Fruit fly (Drosophila melanogaster) whole organism, pupa: ENCODE results near the gene peng.

Experiments used
- CG10348 ChIP-seq: fragments of 200-800 bp; sonication (Bioruptor generic); IDR thresholded peaks from 2 replicates; pipeline ENCODE4 v1.3.6; 2022; ENCODE audit warnings: missing biosample characterization, missing genetic modification characterization
- CG12605 ChIP-seq: fragments of 200-800 bp; sonication (Bioruptor generic); IDR thresholded peaks from 2 replicates; pipeline ENCODE4 v1.3.6; 2022; ENCODE audit warnings: missing biosample characterization, missing genetic modification characterization
- CG13204 ChIP-seq: fragments of 200-800 bp; sonication (Bioruptor generic); optimal IDR thresholded peaks from 2 replicates; lab custom pipeline; 2018; ENCODE audit warnings: missing biosample characterization, mild to moderate bottlenecking, missing genetic modification characterization, moderate library complexity
- CG14655 ChIP-seq: fragments of 200-800 bp; sonication (Bioruptor generic); optimal IDR thresholded peaks from 3 replicates; lab custom pipeline; 2017; ENCODE audit warnings: mild to moderate bottlenecking, missing biosample characterization, missing genetic modification reagents, missing genetic modification characterization
- CG15710 ChIP-seq: fragments of 200-800 bp; sonication (Bioruptor generic); optimal IDR thresholded peaks from 2 replicates; lab custom pipeline; 2018; ENCODE audit warnings: missing biosample characterization, mild to moderate bottlenecking, missing genetic modification characterization, moderate library complexity
- CG17806 ChIP-seq: fragments of 200-800 bp; sonication (Bioruptor generic); optimal IDR thresholded peaks from 2 replicates; lab custom pipeline; 2018; ENCODE audit warnings: missing biosample characterization, mild to moderate bottlenecking, missing genetic modification characterization, moderate library complexity
- CG32121 ChIP-seq: fragments of 200-800 bp; sonication (Bioruptor generic); IDR thresholded peaks from 2 replicates; pipeline ENCODE4 v1.3.6; 2022; ENCODE audit warnings: missing biosample characterization, missing genetic modification characterization
- CG34367 ChIP-seq: fragments of 200-800 bp; sonication (Bioruptor generic); optimal IDR thresholded peaks from 2 replicates; lab custom pipeline; 2018; ENCODE audit warnings: missing biosample characterization, mild to moderate bottlenecking, missing genetic modification characterization
- CG4496 ChIP-seq: fragments of 200-800 bp; sonication (Bioruptor generic); IDR thresholded peaks from 3 replicates; pipeline ENCODE4 v1.3.6; 2022; ENCODE audit warnings: missing biosample characterization, missing genetic modification characterization
- CG8159 ChIP-seq: fragments of 200-800 bp; sonication (Bioruptor generic); optimal IDR thresholded peaks from 3 replicates; lab custom pipeline; 2018; ENCODE audit warnings: missing biosample characterization, mild to moderate bottlenecking, missing genetic modification characterization, moderate library complexity
- CG8301 ChIP-seq: fragments of 200-800 bp; sonication (Bioruptor generic); optimal IDR thresholded peaks from 2 replicates; lab custom pipeline; 2018; ENCODE audit warnings: missing biosample characterization, mild to moderate bottlenecking, missing genetic modification characterization
- CG9948 ChIP-seq: fragments of 200-800 bp; sonication (Bioruptor generic); optimal IDR thresholded peaks from 2 replicates; lab custom pipeline; 2018; ENCODE audit warnings: missing biosample characterization, mild to moderate bottlenecking, missing genetic modification characterization, moderate library complexity
- D1 ChIP-seq: fragments of 200-800 bp; sonication (Bioruptor generic); optimal IDR thresholded peaks from 2 replicates; lab custom pipeline; 2018; ENCODE audit warnings: missing biosample characterization, mild to moderate bottlenecking, missing genetic modification characterization, moderate library complexity
- EcR ChIP-seq: fragments of 200-800 bp; sonication (Bioruptor generic); optimal IDR thresholded peaks from 3 replicates; lab custom pipeline; 2019; ENCODE audit warnings: missing biosample characterization, missing genetic modification characterization, mild to moderate bottlenecking, moderate library complexity, missing genetic modification reagents
- Ets98B ChIP-seq: fragments of 200-800 bp; sonication (Bioruptor generic); IDR thresholded peaks from 2 replicates; pipeline ENCODE4 v1.3.6; 2022; ENCODE audit warnings: missing biosample characterization, missing genetic modification characterization
- Pif1A ChIP-seq: fragments of 200-800 bp; sonication (Bioruptor generic); optimal IDR thresholded peaks from 3 replicates; lab custom pipeline; 2016; ENCODE audit warnings: missing biosample characterization, missing genetic modification characterization
- Pif1B ChIP-seq: fragments of 200-800 bp; sonication (Bioruptor generic); optimal IDR thresholded peaks from 3 replicates; lab custom pipeline; 2016; ENCODE audit warnings: missing biosample characterization, missing genetic modification characterization
- Snoo ChIP-seq: fragments of 200-800 bp; sonication (Bioruptor generic); optimal IDR thresholded peaks from 3 replicates; lab custom pipeline; 2017; ENCODE audit warnings: missing biosample characterization, mild to moderate bottlenecking, missing genetic modification characterization, inconsistent platforms
- fd96Ca ChIP-seq: fragments of 200-800 bp; sonication (Bioruptor generic); IDR thresholded peaks from 3 replicates; pipeline ENCODE4 v1.3.6; 2022; ENCODE audit warnings: missing biosample characterization, missing genetic modification characterization
- gl ChIP-seq: fragments of 200-800 bp; sonication (Bioruptor generic); optimal IDR thresholded peaks from 2 replicates; lab custom pipeline; 2018; ENCODE audit warnings: missing biosample characterization, mild to moderate bottlenecking, missing genetic modification characterization
- rn ChIP-seq: fragments of 200-800 bp; sonication (Bioruptor generic); IDR thresholded peaks from 2 replicates; pipeline ENCODE4 v1.3.6; 2022; ENCODE audit warnings: missing biosample characterization, missing genetic modification characterization

Gene peng

dm6 chrX:21349800-21350309, at the start of gene peng, which contains the start of gene sol:
Gene peng (minus strand): TSS chrX:21349843.
Gene sol (plus strand): TSS chrX:21350280.
- peak; percentile 55 for TF ChIP-seq Pif1B (GFP tag; lab: Kevin White, UChicago)
- no peak for TF ChIP-seq CG13204 (GFP tag; lab: Kevin White, UChicago)
- no peak for TF ChIP-seq D1 (tag; lab: Kevin White, UChicago)
- TF ChIP-seq CG32121, result no peak; the same call in 1 of the 2 replicates
- peak; percentile 70 for TF ChIP-seq Snoo (tag; lab: Kevin White, UChicago)
- peak; percentile 23; the same call in 1 of the 2 replicates for TF ChIP-seq Ets98B
- TF ChIP-seq CG14655 (GFP tag; lab: Kevin White, UChicago), result no peak
- TF ChIP-seq CG10348, result 0 out of 2 replicates have a peak, but pooled peaks have one; percentile 13
- TF ChIP-seq CG34367 (tag; lab: Kevin White, UChicago), result peak; percentile 63
- TF ChIP-seq fd96Ca, result peak; percentile 45; the same call in 2 of the 3 replicates
- peak; percentile 65; the same call in 2 of the 3 replicates for TF ChIP-seq CG4496 (GFP tag; lab: Robert Waterston, UW)
- TF ChIP-seq Pif1A (GFP tag; lab: Kevin White, UChicago), result no peak
- peak; percentile 54 for TF ChIP-seq CG17806 (tag; lab: Kevin White, UChicago)
- peak; percentile 57 for TF ChIP-seq CG8301
- TF ChIP-seq CG8159, result peak; percentile 68
- TF ChIP-seq CG9948, result peak; percentile 54
- TF ChIP-seq CG15710 (tag; lab: Kevin White, UChicago), result peak; percentile 62
- peak; percentile 30 for TF ChIP-seq EcR (GFP tag; lab: Kevin White, UChicago)
- no peak for TF ChIP-seq rn (GFP tag; lab: Robert Waterston, UW)
- no peak for TF ChIP-seq CG12605 (GFP tag; lab: Robert Waterston, UW)
- no peak for TF ChIP-seq gl

dm6 chrX:21396860-21397459, 47.3 kb upstream of the peng start, which contains the start of gene lcs:
Gene lcs (minus strand): TSS chrX:21397316.
- no peak for TF ChIP-seq CG9948
- TF ChIP-seq Ets98B, result no peak
- no peak for TF ChIP-seq CG8301
- TF ChIP-seq CG32121, result no peak
- TF ChIP-seq CG17806 (tag; lab: Kevin White, UChicago), result no peak
- no peak for TF ChIP-seq CG8159
- TF ChIP-seq CG12605 (GFP tag; lab: Robert Waterston, UW), result no peak
- no peak for TF ChIP-seq CG34367 (tag; lab: Kevin White, UChicago)
- no peak for TF ChIP-seq D1 (tag; lab: Kevin White, UChicago)
- no peak for TF ChIP-seq CG13204 (GFP tag; lab: Kevin White, UChicago)
- no peak for TF ChIP-seq CG10348
- TF ChIP-seq Pif1A (GFP tag; lab: Kevin White, UChicago), result no peak
- TF ChIP-seq CG4496 (GFP tag; lab: Robert Waterston, UW), result no peak
- no peak for TF ChIP-seq CG15710 (tag; lab: Kevin White, UChicago)

- TF ChIP-seq CG8301 (no peak), fd96Ca (no peak), CG13204 (GFP tag; lab: Kevin White, UChicago) (no peak), Snoo (tag; lab: Kevin White, UChicago) (no peak)
These were observed 39.1 kb upstream of the peng start, which contains the start of gene mst for dm6 chrX:21388734-21389133. Gene mst (plus strand): TSS chrX:21388977.

- TF ChIP-seq D1 (tag; lab: Kevin White, UChicago) (no peak), Snoo (tag; lab: Kevin White, UChicago) (no peak), CG34367 (tag; lab: Kevin White, UChicago) (no peak), EcR (GFP tag; lab: Kevin White, UChicago) (no peak), Pif1A (GFP tag; lab: Kevin White, UChicago) (no peak), CG15710 (tag; lab: Kevin White, UChicago) (no peak), CG4496 (GFP tag; lab: Robert Waterston, UW) (no peak), CG32121 (no peak), CG14655 (GFP tag; lab: Kevin White, UChicago) (no peak), gl (no peak), CG12605 (GFP tag; lab: Robert Waterston, UW) (no peak), CG8159 (no peak), rn (GFP tag; lab: Robert Waterston, UW) (no peak), Pif1B (GFP tag; lab: Kevin White, UChicago) (no peak)
These were observed 38.1 kb upstream of the peng start, which contains the start of gene Ddx56 for dm6 chrX:21387695-21388094. Gene Ddx56 (minus strand): TSS chrX:21387946.

- TF ChIP-seq CG8301, result no peak
- TF ChIP-seq EcR (GFP tag; lab: Kevin White, UChicago), result peak; percentile 87
These were observed 28.8 kb upstream of the peng start for dm6 chrX:21378344-21378882.

- TF ChIP-seq CG32121, result peak; percentile 61
- TF ChIP-seq CG34367 (tag; lab: Kevin White, UChicago), result peak; percentile 2
- TF ChIP-seq fd96Ca, result 0 out of 3 replicates have a peak, but pooled peaks have one; percentile 5
- TF ChIP-seq CG8159, result peak; percentile 68
- no peak for TF ChIP-seq CG4496 (GFP tag; lab: Robert Waterston, UW)
- peak; percentile 47 for TF ChIP-seq CG17806 (tag; lab: Kevin White, UChicago)
- peak; percentile 69 for TF ChIP-seq Ets98B
- TF ChIP-seq CG9948, result peak; percentile 53
- no peak for TF ChIP-seq gl
- TF ChIP-seq Snoo (tag; lab: Kevin White, UChicago), result peak; percentile 51
- peak; percentile 57 for TF ChIP-seq CG15710 (tag; lab: Kevin White, UChicago)
- TF ChIP-seq rn (GFP tag; lab: Robert Waterston, UW), result no peak
- TF ChIP-seq CG13204 (GFP tag; lab: Kevin White, UChicago), result no peak
- no peak for TF ChIP-seq CG12605 (GFP tag; lab: Robert Waterston, UW)
- peak; percentile 64 for TF ChIP-seq Pif1B (GFP tag; lab: Kevin White, UChicago)
- TF ChIP-seq EcR (GFP tag; lab: Kevin White, UChicago), result no peak
- TF ChIP-seq CG8301, result peak; percentile 65
- no peak for TF ChIP-seq CG10348
- TF ChIP-seq Pif1A (GFP tag; lab: Kevin White, UChicago), result peak; percentile 55
- TF ChIP-seq CG14655 (GFP tag; lab: Kevin White, UChicago), result peak; percentile 74
- TF ChIP-seq, all 21 proteins: peak for 13
These were observed 26.0 kb upstream of the peng start for dm6 chrX:21375595-21376047.
